Fruit fly (Drosophila melanogaster): ENCODE results near the gene PhKgamma.

Gene PhKgamma

dm6 chrX:11694959-11695882 is at the start of gene PhKgamma:
Gene PhKgamma (plus strand): TSS chrX:11695137.
- TF ChIP-seq Smox (GFP tag; optimal IDR thresholded peaks at IDR 0.05) (no peak), CG3032 (tag; optimal IDR thresholded peaks at IDR 0.05) (peak; percentile 7), Ets21C (GFP tag; optimal IDR thresholded peaks at IDR 0.05) (peak; percentile 10), net (GFP tag; optimal IDR thresholded peaks at IDR 0.05) (peak; percentile 47), CG34406 (GFP tag; optimal IDR thresholded peaks at IDR 0.05) (no peak), Sox14 (GFP tag; optimal IDR thresholded peaks at IDR 0.05) (peak; percentile 35), CG8632 (GFP tag; optimal IDR thresholded peaks at IDR 0.05) (no peak), CG6854 (GFP tag; optimal IDR thresholded peaks at IDR 0.05) (no peak), OdsH (GFP tag; optimal IDR thresholded peaks at IDR 0.05) (no peak), CG1621 (tag; optimal IDR thresholded peaks at IDR 0.05) (peak; percentile 8), CG6276 (GFP tag; optimal IDR thresholded peaks at IDR 0.05) (peak; percentile 70), CG32006 (GFP tag; optimal IDR thresholded peaks at IDR 0.05) (peak; percentile 49), Ets96B (tag; optimal IDR thresholded peaks at IDR 0.05) (peak; percentile 37), Eip93F (GFP tag; optimal IDR thresholded peaks at IDR 0.05) (peak; percentile 27), fd59A (GFP tag; optimal IDR thresholded peaks at IDR 0.05) (peak; percentile 29), ss (GFP tag; optimal IDR thresholded peaks at IDR 0.05) (peak; percentile 78 to 94), Hr4 (GFP tag; optimal IDR thresholded peaks at IDR 0.05) (no peak), esn (GFP tag; optimal IDR thresholded peaks at IDR 0.05) (peak; percentile 31), CG6792 (GFP tag; optimal IDR thresholded peaks at IDR 0.05) (no peak), vri (GFP tag; optimal IDR thresholded peaks at IDR 0.05) (peak; percentile 60), Blimp-1 (GFP tag; optimal IDR thresholded peaks at IDR 0.05) (no peak), svp (GFP tag) (peak; percentile 83), Gug (GFP tag; IDR thresholded peaks at IDR 0.05) (0 out of 2 replicates have a peak, but pooled peaks have one; percentile 19), lz (GFP tag; optimal IDR thresholded peaks at IDR 0.05) (no peak), CG8319 (GFP tag; optimal IDR thresholded peaks at IDR 0.05) (no peak), CG15336 (GFP tag; IDR thresholded peaks at IDR 0.05) (peak; percentile 63), cyc (GFP tag; optimal IDR thresholded peaks at IDR 0.05) (peak; percentile 11), Hr38 (GFP tag; optimal IDR thresholded peaks at IDR 0.05) (no peak), CG6808 (GFP tag; optimal IDR thresholded peaks at IDR 0.05) (peak; percentile 72), pdm3 (GFP tag; optimal IDR thresholded peaks at IDR 0.05) (no peak), CG16779 (tag; optimal IDR thresholded peaks at IDR 0.05) (peak; percentile 67), Lpt (GFP tag; optimal IDR thresholded peaks at IDR 0.05) (peak; percentile 48), CG4318 (GFP tag; optimal IDR thresholded peaks at IDR 0.05) (no peak), CG10631 (GFP tag; optimal IDR thresholded peaks at IDR 0.05) (no peak), acj6 (GFP tag; optimal IDR thresholded peaks at IDR 0.05) (no peak), CG11294 (GFP tag; IDR thresholded peaks at IDR 0.05) (no peak; the same call in 1 of the 2 replicates), Hr39 (GFP tag; optimal IDR thresholded peaks at IDR 0.05) (no peak), CG11902 (GFP tag; optimal IDR thresholded peaks at IDR 0.05) (no peak), CG7368 (GFP tag; optimal IDR thresholded peaks at IDR 0.05) (peak; percentile 28), CG10669 (GFP tag; optimal IDR thresholded peaks at IDR 0.05) (peak; percentile 10), topi (GFP tag; optimal IDR thresholded peaks at IDR 0.05) (peak; percentile 15), fd85E (GFP tag; optimal IDR thresholded peaks at IDR 0.05) (no peak), dsx (GFP tag; optimal IDR thresholded peaks at IDR 0.05; ENCODE audit: poor library complexity, severe bottlenecking) (peak; percentile 51), eg (GFP tag; IDR thresholded peaks at IDR 0.05) (peak; percentile 74; the same call in 2 of the 3 replicates), Eip78C (GFP tag) (peak; percentile 67), CG3919 (GFP tag; optimal IDR thresholded peaks at IDR 0.05) (peak; percentile 24), spab (GFP tag; optimal IDR thresholded peaks at IDR 0.05) (peak; percentile 21), dac (GFP tag; optimal IDR thresholded peaks at IDR 0.05) (no peak), Eip75B (GFP tag; optimal IDR thresholded peaks at IDR 0.05) (peak; percentile 26), achi (GFP tag; optimal IDR thresholded peaks at IDR 0.05) (peak; percentile 13)

Data from whole organism, prepupa.